Worm (Caenorhabditis elegans) whole organism, late embryonic: Measurements from ENCODE around the gene B0361.3.
A peak's percentile ranks its signal among the peaks of the same experiment; 100 is the strongest.

Source experiments
- C08G9.2 ChIP-seq: sonication (generic microtip); optimal IDR thresholded peaks from 2 replicates; lab custom pipeline; 2016; ENCODE audit warnings: mild to moderate bottlenecking, missing genetic modification characterization, moderate library complexity, missing compliant biosample characterization
- C38D4.7 ChIP-seq: fragments of 200-800 bp; sonication (Bioruptor generic); optimal IDR thresholded peaks from 2 replicates; lab custom pipeline; 2018; ENCODE audit warnings: mild to moderate bottlenecking, missing genetic modification characterization, moderate library complexity, missing compliant biosample characterization
- F13H6.1 ChIP-seq: sonication (generic microtip); optimal IDR thresholded peaks from 2 replicates; lab custom pipeline; 2016; ENCODE audit warnings: missing genetic modification characterization, missing compliant biosample characterization
- K02D7.2 ChIP-seq: sonication (generic microtip); optimal IDR thresholded peaks from 2 replicates; lab custom pipeline; 2017; ENCODE audit warnings: mild to moderate bottlenecking, missing genetic modification characterization, missing compliant biosample characterization
- K09A11.1 ChIP-seq: sonication (generic microtip); optimal IDR thresholded peaks from 2 replicates; lab custom pipeline; 2017; ENCODE audit warnings: antibody characterized with exemption, mild to moderate bottlenecking, missing genetic modification characterization, missing compliant biosample characterization; ENCODE audit not compliant: insufficient read depth
- T23F11.4 ChIP-seq: fragments of 200-800 bp; sonication (Bioruptor generic); optimal IDR thresholded peaks from 2 replicates; lab custom pipeline; 2018; ENCODE audit warnings: mild to moderate bottlenecking, missing genetic modification characterization, missing compliant biosample characterization
- Y22D7AL.16 ChIP-seq: sonication (generic microtip); optimal IDR thresholded peaks from 2 replicates; lab custom pipeline; 2016; ENCODE audit warnings: missing genetic modification characterization, missing compliant biosample characterization
- ahr-1 ChIP-seq: sonication (generic microtip); optimal IDR thresholded peaks from 2 replicates; lab custom pipeline; 2016; ENCODE audit warnings: missing genetic modification characterization, missing compliant biosample characterization
- ceh-14 ChIP-seq: sonication (generic microtip); optimal IDR thresholded peaks from 2 replicates; lab custom pipeline; 2016; ENCODE audit warnings: missing genotype, missing genetic modification characterization, missing compliant biosample characterization
- ceh-18 ChIP-seq: sonication (generic microtip); optimal IDR thresholded peaks from 2 replicates; lab custom pipeline; 2016; ENCODE audit warnings: missing genetic modification characterization, missing compliant biosample characterization
- ceh-19 ChIP-seq: fragments of 200-800 bp; sonication (Bioruptor generic); optimal IDR thresholded peaks from 2 replicates; lab custom pipeline; 2018; ENCODE audit warnings: mild to moderate bottlenecking, missing genetic modification characterization, missing compliant biosample characterization
- ceh-22 ChIP-seq: sonication (generic microtip); optimal IDR thresholded peaks from 2 replicates; lab custom pipeline; 2017; ENCODE audit warnings: missing biosample characterization, missing genetic modification characterization
- ceh-30 ChIP-seq: fragments of 150-350 bp; optimal IDR thresholded peaks from 2 replicates; lab custom pipeline; 2014; ENCODE audit warnings: missing biosample characterization, missing genetic modification characterization
- ceh-45 ChIP-seq: fragments of 200-800 bp; sonication (Bioruptor generic); IDR thresholded peaks from 2 replicates; pipeline ENCODE4 v1.3.6; 2022; ENCODE audit warnings: missing genetic modification reagents, missing genetic modification characterization, missing compliant biosample characterization
- ceh-48 ChIP-seq: sonication (generic microtip); optimal IDR thresholded peaks from 2 replicates; lab custom pipeline; 2016; ENCODE audit warnings: missing genetic modification characterization, inconsistent platforms, missing compliant biosample characterization
- ceh-6 ChIP-seq: fragments of 200-800 bp; sonication (Bioruptor generic); optimal IDR thresholded peaks from 2 replicates; lab custom pipeline; 2018; ENCODE audit warnings: mild to moderate bottlenecking, missing genetic modification characterization, missing compliant biosample characterization
- ceh-9 ChIP-seq: sonication (generic microtip); optimal IDR thresholded peaks from 2 replicates; lab custom pipeline; 2016; ENCODE audit warnings: mild to moderate bottlenecking, missing genetic modification characterization, inconsistent platforms, missing compliant biosample characterization
- che-1 ChIP-seq: sonication (generic microtip); optimal IDR thresholded peaks from 2 replicates; lab custom pipeline; 2016; ENCODE audit warnings: mild to moderate bottlenecking, missing genetic modification characterization, missing compliant biosample characterization
- dmd-4 ChIP-seq: sonication (generic microtip); optimal IDR thresholded peaks from 2 replicates; lab custom pipeline; 2016; ENCODE audit warnings: borderline replicate concordance, missing genetic modification characterization, missing compliant biosample characterization
- dve-1 ChIP-seq: sonication (generic microtip); optimal IDR thresholded peaks from 2 replicates; lab custom pipeline; 2017; ENCODE audit warnings: antibody characterized with exemption, mild to moderate bottlenecking, missing genetic modification characterization, missing compliant biosample characterization
- elt-4 ChIP-seq: sonication (generic microtip); optimal IDR thresholded peaks from 2 replicates; lab custom pipeline; 2016; ENCODE audit warnings: missing genetic modification characterization, missing compliant biosample characterization
- ets-4 ChIP-seq: sonication (generic microtip); optimal IDR thresholded peaks from 2 replicates; lab custom pipeline; 2016; ENCODE audit warnings: missing genetic modification characterization, missing compliant biosample characterization
- eyg-1 ChIP-seq: sonication (generic microtip); optimal IDR thresholded peaks from 2 replicates; lab custom pipeline; 2016; ENCODE audit warnings: missing genotype, missing genetic modification characterization, missing compliant biosample characterization
- fkh-10 ChIP-seq: fragments of 150-350 bp; optimal IDR thresholded peaks from 2 replicates; lab custom pipeline; 2014; ENCODE audit warnings: missing biosample characterization, missing genetic modification reagents, missing genetic modification characterization
- fkh-6 ChIP-seq: sonication (generic microtip); optimal IDR thresholded peaks from 2 replicates; lab custom pipeline; 2016; ENCODE audit warnings: missing genetic modification characterization, missing compliant biosample characterization
- hlh-13 ChIP-seq: fragments of 200-800 bp; sonication (Bioruptor generic); optimal IDR thresholded peaks from 2 replicates; lab custom pipeline; 2018; ENCODE audit warnings: mild to moderate bottlenecking, missing genetic modification characterization, missing compliant biosample characterization
- hlh-15 ChIP-seq: sonication (generic microtip); optimal IDR thresholded peaks from 2 replicates; lab custom pipeline; 2016; ENCODE audit warnings: missing genetic modification characterization, missing compliant biosample characterization
- hlh-30 ChIP-seq: sonication (generic microtip); optimal IDR thresholded peaks from 2 replicates; lab custom pipeline; 2017; ENCODE audit warnings: antibody characterized with exemption, missing genetic modification characterization, missing compliant biosample characterization; ENCODE audit not compliant: insufficient read depth
- hlh-6 ChIP-seq: sonication (generic microtip); optimal IDR thresholded peaks from 2 replicates; lab custom pipeline; 2016; ENCODE audit warnings: missing genotype, missing genetic modification characterization, missing compliant biosample characterization
- hlh-8 ChIP-seq: sonication (generic microtip); optimal IDR thresholded peaks from 2 replicates; lab custom pipeline; 2016; ENCODE audit warnings: missing genotype, missing genetic modification characterization, missing compliant biosample characterization
- lim-6 ChIP-seq: sonication (generic microtip); optimal IDR thresholded peaks from 2 replicates; lab custom pipeline; 2016; ENCODE audit warnings: missing genetic modification characterization, missing compliant biosample characterization
- lin-11 ChIP-seq: fragments of 200-800 bp; sonication (Bioruptor generic); optimal IDR thresholded peaks from 2 replicates; lab custom pipeline; 2018; ENCODE audit warnings: mild to moderate bottlenecking, missing genetic modification characterization, missing compliant biosample characterization
- mec-3 ChIP-seq: sonication (generic microtip); optimal IDR thresholded peaks from 2 replicates; lab custom pipeline; 2016; ENCODE audit warnings: borderline replicate concordance, missing genetic modification characterization, missing compliant biosample characterization
- nfya-1 ChIP-seq: sonication (generic microtip); optimal IDR thresholded peaks from 2 replicates; lab custom pipeline; 2017; ENCODE audit warnings: missing genetic modification characterization, mild to moderate bottlenecking, missing compliant biosample characterization, antibody characterized with exemption, moderate library complexity
- nhr-11 ChIP-seq: fragments of 150-350 bp; optimal IDR thresholded peaks from 2 replicates; lab custom pipeline; 2014; ENCODE audit warnings: missing biosample characterization, missing genetic modification characterization
- nhr-232 ChIP-seq: sonication (generic microtip); optimal IDR thresholded peaks from 2 replicates; lab custom pipeline; 2016; ENCODE audit warnings: missing genetic modification characterization, missing compliant biosample characterization
- npax-4 ChIP-seq: sonication (generic microtip); optimal IDR thresholded peaks from 2 replicates; lab custom pipeline; 2016; ENCODE audit warnings: missing genetic modification characterization, missing compliant biosample characterization
- odd-2 ChIP-seq: sonication (generic microtip); optimal IDR thresholded peaks from 2 replicates; lab custom pipeline; 2017; ENCODE audit warnings: antibody characterized with exemption, mild to moderate bottlenecking, missing genetic modification characterization, missing compliant biosample characterization
- pag-3 ChIP-seq: sonication (generic microtip); optimal IDR thresholded peaks from 2 replicates; lab custom pipeline; 2016; ENCODE audit warnings: missing compliant biosample characterization, missing genetic modification characterization, borderline replicate concordance
- pat-9 ChIP-seq: fragments of 200-800 bp; sonication (Bioruptor generic); optimal IDR thresholded peaks from 2 replicates; lab custom pipeline; 2018; ENCODE audit warnings: mild to moderate bottlenecking, missing genetic modification characterization, moderate library complexity, missing compliant biosample characterization
- pax-1 ChIP-seq: fragments of 150-350 bp; optimal IDR thresholded peaks from 2 replicates; lab custom pipeline; 2014; ENCODE audit warnings: missing biosample characterization, missing genetic modification characterization
- pha-2 ChIP-seq: sonication (generic microtip); optimal IDR thresholded peaks from 2 replicates; lab custom pipeline; 2017; ENCODE audit warnings: mild to moderate bottlenecking, missing genetic modification characterization, missing compliant biosample characterization
- pha-4 ChIP-seq: fragments of 150-350 bp; optimal IDR thresholded peaks from 2 replicates; lab custom pipeline; 2018; ENCODE audit warnings: missing biosample characterization, missing genetic modification reagents, missing genetic modification characterization
- pros-1 ChIP-seq: fragments of 150-350 bp; optimal IDR thresholded peaks from 2 replicates; lab custom pipeline; 2014; ENCODE audit warnings: missing biosample characterization, missing genetic modification reagents, missing genetic modification characterization
- ref-2 ChIP-seq: sonication (generic microtip); optimal IDR thresholded peaks from 2 replicates; lab custom pipeline; 2016; ENCODE audit warnings: missing genetic modification characterization, missing compliant biosample characterization
- sdc-2 ChIP-seq: sonication (generic microtip); optimal IDR thresholded peaks from 2 replicates; lab custom pipeline; 2016; ENCODE audit warnings: missing genotype, missing genetic modification characterization, missing compliant biosample characterization
- sox-2 ChIP-seq: fragments of 200-800 bp; sonication (Bioruptor generic); IDR thresholded peaks from 2 replicates; pipeline ENCODE4 v1.3.6; 2022; ENCODE audit warnings: missing genetic modification reagents, missing genetic modification characterization, missing compliant biosample characterization
- syd-9 ChIP-seq: sonication (generic microtip); optimal IDR thresholded peaks from 2 replicates; lab custom pipeline; 2016; ENCODE audit warnings: mild to moderate bottlenecking, missing genetic modification characterization, moderate library complexity, missing compliant biosample characterization
- tbx-2 ChIP-seq: sonication (generic microtip); optimal IDR thresholded peaks from 2 replicates; lab custom pipeline; 2016; ENCODE audit warnings: missing genetic modification characterization, missing compliant biosample characterization
- ttx-3 ChIP-seq: sonication (generic microtip); optimal IDR thresholded peaks from 2 replicates; lab custom pipeline; 2016; ENCODE audit warnings: missing genetic modification reagents, missing genetic modification characterization, missing compliant biosample characterization
- unc-3 ChIP-seq, 2 experiments: fragments of 200-800 bp in 1 of 2; sonication (Bioruptor generic) in 1 of 2; sonication (generic microtip) in 1 of 2; conservative IDR thresholded peaks in 1 of 2; optimal IDR thresholded peaks in 1 of 2; 2 replicates each; pipeline versions ENCODE4 v1.3.6 to Lab custom; 2016 to 2022; ENCODE audit warnings: missing compliant biosample characterization in 2 of 2, missing genetic modification characterization in 2 of 2, missing genetic modification reagents in 1 of 2
- unc-55 ChIP-seq: sonication (generic microtip); optimal IDR thresholded peaks from 2 replicates; lab custom pipeline; 2017; ENCODE audit warnings: missing biosample characterization, missing genetic modification reagents, missing genetic modification characterization
- ztf-16 ChIP-seq: sonication (generic microtip); optimal IDR thresholded peaks from 2 replicates; lab custom pipeline; 2017; ENCODE audit warnings: missing genetic modification characterization, missing compliant biosample characterization

The B0361.3 gene

DNA sequence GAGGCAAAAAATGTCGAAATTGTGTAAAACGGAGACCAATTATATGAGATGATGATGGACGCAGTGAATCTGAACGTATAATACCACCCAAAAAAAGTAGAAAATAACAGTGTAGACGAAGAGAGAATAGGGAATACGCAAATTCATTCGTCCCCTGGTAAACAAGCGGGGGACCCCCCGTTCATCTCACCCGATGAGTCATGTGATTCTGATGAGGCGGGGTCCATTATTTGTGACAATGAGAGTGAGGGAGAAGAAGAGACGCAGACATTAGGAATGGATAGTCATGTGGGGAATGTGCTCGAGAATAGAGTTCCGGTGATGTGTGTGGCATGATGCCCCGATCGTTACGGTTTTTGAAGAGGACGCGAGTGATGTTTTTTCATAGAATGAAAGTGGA, 9.2 kb upstream of the B0361.3 start:
- TF ChIP-seq K02D7.2 (tag; lab: Kevin White, UChicago): no peak
- TF ChIP-seq C08G9.2 (tag; lab: Kevin White, UChicago): no peak
- TF ChIP-seq unc-55 (GFP tag; lab: Kevin White, UChicago): peak; percentile 75
- TF ChIP-seq lin-11 (tag; lab: Kevin White, UChicago): no peak
- TF ChIP-seq pha-4 (tag; lab: Kevin White, UChicago): no peak
- TF ChIP-seq npax-4 (tag; lab: Kevin White, UChicago): no peak
- no peak for TF ChIP-seq ceh-9 (tag; lab: Kevin White, UChicago)
- peak; percentile 39 for TF ChIP-seq pha-2 (tag; lab: Kevin White, UChicago)
- peak; percentile 99 for TF ChIP-seq hlh-30
- TF ChIP-seq nfya-1 (tag; lab: Kevin White, UChicago): peak; percentile 36
- TF ChIP-seq fkh-10 (GFP tag; lab: Kevin White, UChicago): no peak
- TF ChIP-seq ceh-14: no peak
- no peak for TF ChIP-seq ceh-45
- no peak for TF ChIP-seq T23F11.4 (GFP tag; lab: Kevin White, UChicago)
- TF ChIP-seq ttx-3 (tag; lab: Kevin White, UChicago): no peak
- TF ChIP-seq hlh-13 (GFP tag; lab: Kevin White, UChicago): no peak
- TF ChIP-seq ceh-18 (tag; lab: Kevin White, UChicago): no peak
- TF ChIP-seq sdc-2 (tag; lab: Kevin White, UChicago): no peak
- no peak for TF ChIP-seq eyg-1
- TF ChIP-seq hlh-15 (tag; lab: Kevin White, UChicago): no peak
- no peak for TF ChIP-seq pat-9 (tag; lab: Kevin White, UChicago)
- TF ChIP-seq C38D4.7 (GFP tag; lab: Kevin White, UChicago): no peak
- no peak for TF ChIP-seq K09A11.1 (tag; lab: Kevin White, UChicago)
- no peak for TF ChIP-seq sox-2
- TF ChIP-seq pag-3 (tag; lab: Kevin White, UChicago): no peak
- TF ChIP-seq nhr-232: no peak
- no peak for TF ChIP-seq pros-1 (tag; lab: Kevin White, UChicago)
- no peak for TF ChIP-seq pax-1 (tag; lab: Kevin White, UChicago)
- no peak for TF ChIP-seq ets-4 (tag; lab: Kevin White, UChicago)
- no peak for TF ChIP-seq odd-2 (tag; lab: Kevin White, UChicago)
- no peak for TF ChIP-seq ceh-22
- no peak for TF ChIP-seq ceh-30 (tag; lab: Kevin White, UChicago)
- TF ChIP-seq dve-1: no peak
- no peak for TF ChIP-seq ahr-1
- no peak for TF ChIP-seq nhr-11 (tag; lab: Kevin White, UChicago)
- no peak for TF ChIP-seq ceh-6
- no peak for TF ChIP-seq mec-3 (tag; lab: Kevin White, UChicago)
- TF ChIP-seq dmd-4: no peak
- TF ChIP-seq lim-6 (tag; lab: Kevin White, UChicago): no peak
- no peak for TF ChIP-seq fkh-6 (tag; lab: Kevin White, UChicago)
- no peak for TF ChIP-seq Y22D7AL.16 (tag; lab: Kevin White, UChicago)
- no peak for TF ChIP-seq F13H6.1
- no peak for TF ChIP-seq hlh-6 (tag; lab: Kevin White, UChicago)
- TF ChIP-seq hlh-8 (tag; lab: Kevin White, UChicago): no peak
- TF ChIP-seq elt-4: no peak
- TF ChIP-seq che-1 (tag; lab: Kevin White, UChicago): no peak
- peak; percentile 52 for TF ChIP-seq ref-2 (tag; lab: Kevin White, UChicago)
- no peak for TF ChIP-seq syd-9 (tag; lab: Kevin White, UChicago)
- no peak for TF ChIP-seq ztf-16 (tag; lab: Kevin White, UChicago)
- no peak for TF ChIP-seq unc-3 (GFP tag; conservative IDR thresholded peaks at IDR 0.05; lab: Robert Waterston, UW)
- TF ChIP-seq unc-3 (tag; optimal IDR thresholded peaks at IDR 0.05; lab: Kevin White, UChicago): no peak
- TF ChIP-seq tbx-2 (tag; lab: Kevin White, UChicago): peak; percentile 62
- TF ChIP-seq ceh-48 (tag; lab: Kevin White, UChicago): no peak
- no peak for TF ChIP-seq ceh-19
